Fruit fly (Drosophila melanogaster) whole organism, wandering third instar larva: ENCODE data around the gene Trs33.
A peak's percentile ranks its signal among the peaks of the same experiment; 100 is the strongest.

ENCODE experiments used
- Hr78 ChIP-seq: fragments of >200 bp; optimal IDR thresholded peaks from 2 replicates; lab custom pipeline; 2017; ENCODE audit warnings: missing biosample characterization, missing genetic modification characterization
- rgr ChIP-seq: fragments of 200-800 bp; sonication (Bioruptor generic); optimal IDR thresholded peaks from 3 replicates; lab custom pipeline; 2016; ENCODE audit warnings: missing biosample characterization, mild to moderate bottlenecking, missing genetic modification characterization
- sv ChIP-seq: fragments of 200-800 bp; sonication (Bioruptor generic); optimal IDR thresholded peaks from 3 replicates; lab custom pipeline; 2016; ENCODE audit warnings: missing biosample characterization, missing genetic modification characterization

DNA sequence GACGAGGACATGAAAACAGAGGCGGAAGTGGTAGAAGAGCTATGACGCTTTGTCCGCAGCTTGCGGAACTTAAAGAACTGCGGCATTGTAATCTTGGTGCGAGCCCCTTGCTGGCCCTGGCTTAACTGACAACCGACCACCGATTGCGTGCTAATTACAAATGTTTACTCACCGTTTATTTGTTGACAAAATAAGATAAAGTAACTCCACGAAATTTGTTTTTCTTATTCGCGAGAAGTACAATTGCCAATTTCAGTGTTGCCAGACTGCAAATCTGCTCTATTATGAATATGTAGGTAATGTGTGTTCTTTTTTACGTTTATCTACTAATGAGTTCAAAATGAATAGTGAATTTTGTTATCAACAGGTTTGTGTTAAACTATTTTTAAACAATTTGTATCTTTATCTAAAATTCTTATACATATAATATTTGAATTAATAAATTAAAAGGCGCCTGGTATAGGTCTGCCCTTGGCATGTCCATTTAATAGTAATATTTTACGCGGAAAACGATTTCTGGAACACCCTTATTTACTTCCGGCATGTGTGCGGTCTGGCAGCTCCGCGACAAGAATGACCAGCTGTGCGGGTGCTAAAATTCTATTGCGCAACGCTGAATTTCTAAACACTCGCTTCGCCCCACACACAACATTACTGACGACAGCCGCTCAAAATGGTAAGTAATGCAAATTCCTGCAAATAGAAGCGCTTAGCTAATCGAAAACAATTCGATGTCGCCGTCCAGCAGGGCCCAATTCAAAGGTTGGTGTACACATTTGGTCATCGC, 6.0 kb upstream of the Trs33 start, which contains the start of the genes Atg4b and Hibch:
- TF ChIP-seq Hr78 (GFP tag; lab: Kevin White, UChicago) = no peak
- TF ChIP-seq sv (GFP tag; lab: Kevin White, UChicago) = peak; percentile 26
- TF ChIP-seq rgr (GFP tag; lab: Kevin White, UChicago) = peak; percentile 80
